Worm (Caenorhabditis elegans) whole organism, L1 larva: ENCODE measurements around the gene cul-5.

Source experiments
- aha-1 ChIP-seq: fragments of 150-350 bp; optimal IDR thresholded peaks from 2 replicates; lab custom pipeline; 2014; ENCODE audit warnings: missing biosample characterization, missing genetic modification characterization
- alr-1 ChIP-seq: fragments of 200-800 bp; sonication (Bioruptor generic); optimal IDR thresholded peaks from 2 replicates; lab custom pipeline; 2018; ENCODE audit warnings: borderline replicate concordance, mild to moderate bottlenecking, missing genetic modification characterization, missing compliant biosample characterization
- blmp-1 ChIP-seq: fragments of 150-350 bp; optimal IDR thresholded peaks from 2 replicates; lab custom pipeline; 2014; ENCODE audit warnings: missing biosample characterization, missing genetic modification characterization
- ceh-82 ChIP-seq, 3 experiments: fragments of 150-350 bp in 1 of 3; sonication (generic microtip) in 2 of 3; optimal IDR thresholded peaks; 2 replicates each; lab custom pipeline; 2014 to 2017; ENCODE audit warnings: missing biosample characterization in 3 of 3, missing genetic modification characterization in 3 of 3
- fkh-10 ChIP-seq: sonication (generic microtip); optimal IDR thresholded peaks from 2 replicates; lab custom pipeline; 2017; ENCODE audit warnings: missing biosample characterization, missing genetic modification reagents, missing genetic modification characterization
- isw-1 ChIP-seq: fragments of 200-800 bp; sonication (Bioruptor generic); IDR thresholded peaks from 2 replicates; pipeline ENCODE4 v1.3.6; 2022; ENCODE audit warnings: missing genetic modification characterization, missing compliant biosample characterization
- nhr-90 ChIP-seq: sonication (generic microtip); optimal IDR thresholded peaks from 2 replicates; lab custom pipeline; 2016; ENCODE audit warnings: mild to moderate bottlenecking, missing genetic modification characterization, missing compliant biosample characterization; ENCODE audit not compliant: poor library complexity
- snpc-4 ChIP-seq: fragments of 150-350 bp; optimal IDR thresholded peaks from 2 replicates; lab custom pipeline; 2014; ENCODE audit warnings: missing biosample characterization, missing genetic modification characterization
- snu-23 ChIP-seq: sonication (generic microtip); optimal IDR thresholded peaks from 2 replicates; lab custom pipeline; 2016; ENCODE audit warnings: missing genetic modification characterization, missing compliant biosample characterization
- sptf-1 ChIP-seq: fragments of 150-350 bp; optimal IDR thresholded peaks from 2 replicates; lab custom pipeline; 2014; ENCODE audit warnings: missing biosample characterization, missing genetic modification characterization

ce11 chrV:10229222-10229879 is 50.0 kb downstream of the cul-5 start, which contains the start of the genes pyt-1 and fipr-7:
- TF ChIP-seq isw-1 (GFP tag; lab: Robert Waterston, UW): no peak
- no peak for TF ChIP-seq aha-1 (tag; lab: Kevin White, UChicago)
- TF ChIP-seq blmp-1 (tag; lab: Kevin White, UChicago): no peak
- no peak for TF ChIP-seq ceh-82 (tag; optimal IDR thresholded peaks at IDR 0.05; lab: Kevin White, UChicago)
- no peak for TF ChIP-seq fkh-10
- TF ChIP-seq nhr-90 (tag; lab: Kevin White, UChicago): no peak
- TF ChIP-seq snpc-4 (tag; lab: Kevin White, UChicago): no peak
- TF ChIP-seq snu-23 (GFP tag; lab: Kevin White, UChicago): no peak
- no peak for TF ChIP-seq alr-1
- no peak for TF ChIP-seq sptf-1 (tag; lab: Kevin White, UChicago)
